Worm (Caenorhabditis elegans) whole organism, L2 larva: ENCODE results near the gene Y39A1A.24.
A peak's percentile ranks its signal among the peaks of the same experiment; 100 is the strongest.

Experiments
- C34F6.9 ChIP-seq: fragments of 150-350 bp; optimal IDR thresholded peaks from 2 replicates; lab custom pipeline; 2014; ENCODE audit warnings: missing biosample characterization, missing genetic modification characterization
- F13H6.1 ChIP-seq: sonication (generic microtip); optimal IDR thresholded peaks from 2 replicates; lab custom pipeline; 2016; ENCODE audit warnings: missing genetic modification characterization, missing compliant biosample characterization
- ZK546.5 ChIP-seq: sonication (generic microtip); optimal IDR thresholded peaks from 2 replicates; lab custom pipeline; 2017; ENCODE audit warnings: missing biosample characterization, missing genetic modification characterization
- ama-1 ChIP-seq: fragments of 150-350 bp; optimal IDR thresholded peaks from 2 replicates; lab custom pipeline; 2018; ENCODE audit warnings: inconsistent platforms
- blmp-1 ChIP-seq: sonication (generic microtip); optimal IDR thresholded peaks from 2 replicates; lab custom pipeline; 2017; ENCODE audit warnings: missing genetic modification characterization, mild to moderate bottlenecking, missing compliant biosample characterization, antibody characterized with exemption, moderate library complexity; ENCODE audit not compliant: insufficient read depth
- ceh-16 ChIP-seq: fragments of 150-350 bp; optimal IDR thresholded peaks from 2 replicates; lab custom pipeline; 2014; ENCODE audit warnings: missing biosample characterization, missing genetic modification characterization
- crh-2 ChIP-seq: sonication (generic microtip); optimal IDR thresholded peaks from 2 replicates; lab custom pipeline; 2017; ENCODE audit warnings: missing biosample characterization, missing genetic modification characterization
- dmd-4 ChIP-seq: sonication (generic microtip); optimal IDR thresholded peaks from 2 replicates; lab custom pipeline; 2017; ENCODE audit warnings: missing biosample characterization, missing genetic modification characterization
- egl-27 ChIP-seq: sonication (generic microtip); optimal IDR thresholded peaks from 3 replicates; lab custom pipeline; 2017; ENCODE audit warnings: missing biosample characterization, missing genetic modification reagents, missing genetic modification characterization
- fos-1 ChIP-seq: fragments of 150-350 bp; optimal IDR thresholded peaks from 2 replicates; lab custom pipeline; 2014; ENCODE audit warnings: missing biosample characterization, missing genetic modification characterization
- gmeb-1 ChIP-seq: fragments of 150-350 bp; optimal IDR thresholded peaks from 2 replicates; lab custom pipeline; 2014; ENCODE audit warnings: missing biosample characterization, missing genetic modification characterization
- lin-11 ChIP-seq: fragments of 150-350 bp; sonication (generic microtip); optimal IDR thresholded peaks from 2 replicates; lab custom pipeline; 2014; ENCODE audit warnings: missing biosample characterization, missing genetic modification characterization, inconsistent platforms, mixed read lengths
- lin-13 ChIP-seq: fragments of 150-350 bp; optimal IDR thresholded peaks from 2 replicates; lab custom pipeline; 2014; ENCODE audit warnings: missing biosample characterization, missing genetic modification reagents, missing genetic modification characterization
- lsy-2 ChIP-seq, 2 experiments: fragments of 150-350 bp in 1 of 2; sonication (generic microtip) in 1 of 2; optimal IDR thresholded peaks; 2 replicates each; lab custom pipeline; 2014 to 2017; ENCODE audit warnings: missing biosample characterization in 2 of 2, missing genetic modification characterization in 2 of 2
- mab-5 ChIP-seq: fragments of 150-350 bp; optimal IDR thresholded peaks from 2 replicates; lab custom pipeline; 2014; ENCODE audit warnings: missing biosample characterization, missing genetic modification characterization
- mbf-1 ChIP-seq: sonication (generic microtip); optimal IDR thresholded peaks from 2 replicates; lab custom pipeline; 2017; ENCODE audit warnings: missing biosample characterization, missing genetic modification characterization
- mdl-1 ChIP-seq, 2 experiments: fragments of 150-350 bp in 1 of 2; sonication (generic microtip) in 1 of 2; optimal IDR thresholded peaks; 2 replicates each; lab custom pipeline; 2017; ENCODE audit warnings: missing biosample characterization in 2 of 2, missing genetic modification characterization in 2 of 2
- nhr-10 ChIP-seq: sonication (generic microtip); optimal IDR thresholded peaks from 2 replicates; lab custom pipeline; 2017; ENCODE audit warnings: missing biosample characterization, missing genetic modification characterization
- nhr-12 ChIP-seq: fragments of 150-350 bp; optimal IDR thresholded peaks from 2 replicates; lab custom pipeline; 2014; ENCODE audit warnings: missing biosample characterization, missing genetic modification characterization
- nhr-129 ChIP-seq: fragments of 150-350 bp; optimal IDR thresholded peaks from 2 replicates; lab custom pipeline; 2014; ENCODE audit warnings: missing biosample characterization, missing genetic modification characterization
- nhr-21 ChIP-seq: fragments of 150-350 bp; optimal IDR thresholded peaks from 2 replicates; lab custom pipeline; 2014; ENCODE audit warnings: missing biosample characterization, missing genetic modification characterization
- nhr-23 ChIP-seq: fragments of 150-350 bp; optimal IDR thresholded peaks from 2 replicates; lab custom pipeline; 2014; ENCODE audit warnings: missing biosample characterization, missing genetic modification reagents, missing genetic modification characterization
- nhr-237 ChIP-seq: fragments of 150-350 bp; optimal IDR thresholded peaks from 2 replicates; lab custom pipeline; 2014; ENCODE audit warnings: missing biosample characterization, missing genetic modification characterization
- nhr-25 ChIP-seq: fragments of 150-350 bp; sonication (generic microtip); optimal IDR thresholded peaks from 3 replicates; lab custom pipeline; 2014; ENCODE audit warnings: missing biosample characterization, missing genetic modification characterization
- nhr-77 ChIP-seq: fragments of 150-350 bp; optimal IDR thresholded peaks from 2 replicates; lab custom pipeline; 2014; ENCODE audit warnings: missing biosample characterization, missing genetic modification characterization
- peb-1 ChIP-seq: fragments of 150-350 bp; optimal IDR thresholded peaks from 2 replicates; lab custom pipeline; 2014; ENCODE audit warnings: missing biosample characterization, missing genetic modification characterization
- skn-1 ChIP-seq: sonication (generic microtip); optimal IDR thresholded peaks from 2 replicates; lab custom pipeline; 2017; ENCODE audit warnings: missing biosample characterization, missing genetic modification characterization
- sma-9 ChIP-seq, 2 experiments: fragments of 150-350 bp in 1 of 2; sonication (generic microtip) in 1 of 2; optimal IDR thresholded peaks; 2 replicates each; lab custom pipeline; 2014 to 2016; ENCODE audit warnings: missing genetic modification characterization in 2 of 2, mild to moderate bottlenecking in 1 of 2, missing biosample characterization in 1 of 2, missing compliant biosample characterization in 1 of 2, missing genetic modification reagents in 1 of 2, moderate library complexity in 1 of 2
- unc-39 ChIP-seq: fragments of 150-350 bp; optimal IDR thresholded peaks from 2 replicates; lab custom pipeline; 2014; ENCODE audit warnings: missing biosample characterization, missing genetic modification characterization
- unc-55 ChIP-seq: fragments of 150-350 bp; sonication (generic microtip); optimal IDR thresholded peaks from 3 replicates; lab custom pipeline; 2014; ENCODE audit warnings: missing biosample characterization, missing genetic modification reagents, missing genetic modification characterization
- zag-1 ChIP-seq: fragments of 150-350 bp; optimal IDR thresholded peaks from 2 replicates; lab custom pipeline; 2014; ENCODE audit warnings: missing biosample characterization, missing genetic modification characterization
- ztf-1 ChIP-seq: fragments of 200-800 bp; sonication (Bioruptor generic); conservative IDR thresholded peaks from 2 replicates; pipeline ENCODE4 v1.3.6; 2022; ENCODE audit warnings: missing genetic modification characterization, missing compliant biosample characterization
- ztf-11 ChIP-seq: sonication (generic microtip); optimal IDR thresholded peaks from 2 replicates; lab custom pipeline; 2017; ENCODE audit warnings: missing biosample characterization, missing genetic modification characterization
- ztf-4 ChIP-seq: fragments of 150-350 bp; optimal IDR thresholded peaks from 2 replicates; lab custom pipeline; 2014; ENCODE audit warnings: missing biosample characterization, missing genetic modification characterization

Gene Y39A1A.24

DNA sequence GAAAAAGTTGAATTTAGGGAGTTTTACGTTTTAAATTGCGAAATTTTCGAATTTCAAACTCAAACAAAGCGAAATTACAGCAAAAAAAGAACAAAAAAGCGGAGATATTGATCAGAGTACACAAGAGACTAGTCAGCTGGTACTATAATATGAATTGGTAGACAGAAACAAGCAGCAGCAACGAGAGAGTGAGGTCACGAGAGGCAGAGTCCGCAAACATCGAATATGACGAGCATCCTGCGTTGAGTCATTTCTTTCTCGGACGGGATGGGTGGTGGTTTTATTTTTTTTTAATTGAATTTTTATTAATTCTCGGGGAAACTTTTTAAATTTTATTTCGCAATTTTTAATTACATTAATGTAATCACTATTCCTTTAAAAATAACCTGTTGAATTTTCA lies 12.7 kb upstream of the Y39A1A.24 start (continued):
- no peak for TF ChIP-seq unc-39 (tag; lab: Kevin White, UChicago)
- TF ChIP-seq nhr-10 (tag; lab: Kevin White, UChicago), result no peak
- no peak for TF ChIP-seq ztf-1 (GFP tag; lab: Robert Waterston, UW)
- TF ChIP-seq gmeb-1, result peak; percentile 74
- TF ChIP-seq nhr-237 (tag; lab: Kevin White, UChicago), result no peak
- no peak for TF ChIP-seq ztf-4
- no peak for TF ChIP-seq skn-1 (tag; lab: Kevin White, UChicago)

DNA sequence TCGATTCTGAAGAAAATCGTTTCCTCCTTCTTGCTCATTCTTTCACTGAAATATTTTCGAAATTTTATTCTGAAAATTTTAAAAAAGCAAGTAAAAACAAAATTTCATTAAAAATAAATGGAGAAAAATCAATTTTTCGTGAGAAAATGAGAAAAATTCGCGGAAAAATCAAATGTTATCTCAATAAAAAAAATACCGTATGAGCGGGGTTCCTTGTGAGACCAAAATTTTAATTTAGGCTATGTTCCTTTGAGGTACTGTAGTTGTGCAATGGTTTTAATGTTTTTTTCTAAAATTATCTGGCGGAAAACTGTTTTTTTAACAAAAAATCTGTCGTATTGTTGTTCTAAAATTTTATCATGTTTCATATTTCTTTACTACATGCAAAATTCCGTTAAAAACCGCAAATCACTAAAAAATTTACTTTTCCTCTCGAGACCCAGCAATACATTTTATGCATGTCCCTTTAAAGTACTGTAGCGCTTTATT lies 12.3 kb upstream of the Y39A1A.24 start, which contains the start of gene epg-6:
Gene epg-6, minus strand, starts transcription at position 51 of the 489 bp plus-strand sequence.
- TF ChIP-seq blmp-1 (tag; lab: Kevin White, UChicago) (no peak), nhr-25 (tag; lab: Kevin White, UChicago) (no peak), lsy-2 (tag; optimal IDR thresholded peaks at IDR 0.05; lab: Kevin White, UChicago) (no peak), fos-1 (no peak), sma-9 (GFP tag; optimal IDR thresholded peaks at IDR 0.05; lab: Kevin White, UChicago) (no peak), sma-9 (tag; optimal IDR thresholded peaks at IDR 0.05; lab: Kevin White, UChicago) (no peak), dmd-4 (no peak), unc-55 (GFP tag; lab: Kevin White, UChicago) (no peak), zag-1 (tag; lab: Kevin White, UChicago) (no peak)

DNA sequence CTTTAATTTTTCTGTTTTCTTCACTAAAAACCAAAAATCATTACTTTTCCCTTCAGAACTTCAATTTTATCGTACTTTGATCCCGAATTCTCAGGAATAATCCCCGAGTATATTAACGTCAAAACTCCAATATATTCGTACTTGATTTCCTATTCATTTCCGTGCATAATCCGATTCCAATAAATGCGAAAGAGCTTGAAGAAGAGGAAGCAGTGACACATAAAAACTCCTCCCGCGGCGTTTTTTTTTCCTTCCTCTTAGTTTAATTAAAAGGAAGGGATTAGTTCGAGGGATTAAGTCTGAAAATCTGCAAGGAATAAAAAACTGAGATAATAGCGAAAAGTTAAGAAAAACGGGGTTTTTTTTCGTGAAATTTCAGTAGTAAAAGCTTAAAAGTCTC lies 11.5 kb upstream of the Y39A1A.24 start:
- TF ChIP-seq blmp-1 (tag; lab: Kevin White, UChicago) (no peak), lin-11 (tag; lab: Kevin White, UChicago) (no peak), sma-9 (GFP tag; optimal IDR thresholded peaks at IDR 0.05; lab: Kevin White, UChicago) (peak; percentile 12), sma-9 (tag; optimal IDR thresholded peaks at IDR 0.05; lab: Kevin White, UChicago) (no peak), nhr-77 (tag; lab: Kevin White, UChicago) (no peak), ztf-1 (GFP tag; lab: Robert Waterston, UW) (no peak), F13H6.1 (no peak)

DNA sequence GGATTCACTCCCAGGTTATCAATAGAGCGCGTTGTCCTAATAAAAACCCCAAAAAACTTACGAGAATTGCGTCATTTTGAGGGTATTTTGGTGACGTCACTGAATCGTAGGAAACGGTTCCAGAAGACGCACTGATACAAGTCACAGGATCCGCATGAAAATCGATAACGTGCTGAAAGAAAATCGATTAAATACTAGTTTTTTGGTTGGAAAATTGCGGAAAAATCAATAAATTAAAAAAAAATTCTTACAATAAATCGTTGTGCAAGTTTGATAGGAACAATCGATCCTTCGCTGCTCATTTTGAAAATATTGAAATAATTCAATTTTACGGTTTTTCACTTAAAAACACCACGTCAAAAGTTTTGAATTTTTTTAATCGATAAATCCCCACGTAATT lies 9.2 kb upstream of the Y39A1A.24 start, which contains the start of gene Y39A1A.2:
Gene Y39A1A.2, minus strand, starts transcription at position 319 of the 400 bp plus-strand sequence.
- TF ChIP-seq nhr-12 (tag; lab: Kevin White, UChicago) (no peak), nhr-129 (no peak), fos-1 (no peak), mab-5 (tag; lab: Kevin White, UChicago) (no peak), mbf-1 (no peak), lin-11 (tag; lab: Kevin White, UChicago) (no peak), ZK546.5 (tag; lab: Kevin White, UChicago) (no peak), ztf-11 (tag; lab: Kevin White, UChicago) (no peak), mdl-1 (tag; optimal IDR thresholded peaks at IDR 0.05; lab: Kevin White, UChicago) (no peak), nhr-25 (tag; lab: Kevin White, UChicago) (no peak), gmeb-1 (no peak), crh-2 (tag; lab: Kevin White, UChicago) (no peak), nhr-23 (tag; lab: Kevin White, UChicago) (no peak), ama-1 (lab: Kevin White, UChicago) (no peak), lin-13 (GFP tag; lab: Kevin White, UChicago) (no peak)

DNA sequence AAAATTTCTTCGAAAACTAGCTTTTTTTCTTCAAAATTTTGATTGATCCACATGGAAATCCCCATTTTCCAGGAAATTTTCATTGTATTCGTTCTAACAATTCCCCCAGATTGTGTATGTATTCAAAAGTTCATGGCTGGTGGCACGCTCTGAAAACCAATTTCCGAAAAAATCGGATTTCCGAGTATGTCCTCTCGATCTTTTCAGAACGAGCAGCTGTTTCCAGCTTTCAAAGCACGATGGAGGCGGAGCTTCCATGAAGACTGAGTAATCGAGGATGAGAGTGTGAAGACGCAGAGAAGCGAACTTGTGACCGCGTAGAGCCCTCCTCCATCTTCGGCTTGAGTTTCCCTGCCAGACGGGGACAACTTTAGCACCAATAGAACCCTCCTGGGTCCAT lies 8.1 kb upstream of the Y39A1A.24 start:
- peak; percentile 18 for TF ChIP-seq C34F6.9
- no peak for TF ChIP-seq egl-27 (tag; lab: Kevin White, UChicago)
- TF ChIP-seq peb-1 (tag; lab: Kevin White, UChicago), result no peak
- no peak for TF ChIP-seq ceh-16 (tag; lab: Kevin White, UChicago)
- peak; percentile 32 for TF ChIP-seq nhr-129
- TF ChIP-seq lin-11 (tag; lab: Kevin White, UChicago), result peak; percentile 55
- peak; percentile 45 for TF ChIP-seq nhr-21 (tag; lab: Kevin White, UChicago)
- peak in 1 of 2 experiments; percentile 23 for TF ChIP-seq lsy-2 (tag; optimal IDR thresholded peaks at IDR 0.05; lab: Kevin White, UChicago)
- peak; percentile 6 for TF ChIP-seq unc-55 (GFP tag; lab: Kevin White, UChicago)
